Fruit fly (Drosophila melanogaster) whole organism, embryonic: ENCODE measurements around the gene Spase12.
A peak's percentile ranks its signal among the peaks of the same experiment; 100 is the strongest.

Experiments
- ATbp ChIP-seq: fragments of 200-800 bp; sonication (Bioruptor generic); optimal IDR thresholded peaks from 2 replicates; lab custom pipeline; 2017; ENCODE audit warnings: missing biosample characterization, mild to moderate bottlenecking, missing genetic modification characterization, missing genetic modification reagents
- Ada2b ChIP-seq: fragments of 200-800 bp; sonication (Bioruptor generic); IDR thresholded peaks from 2 replicates; pipeline ENCODE4 v1.3.6; 2022; ENCODE audit warnings: missing biosample characterization, missing genetic modification characterization
- Aef1 ChIP-seq: fragments of 200-800 bp; sonication (Bioruptor generic); IDR thresholded peaks from 3 replicates; pipeline ENCODE4 v1.3.6; 2022; ENCODE audit warnings: missing biosample characterization, missing genetic modification characterization
- CG10959 ChIP-seq: fragments of 200-800 bp; sonication (Bioruptor generic); IDR thresholded peaks from 2 replicates; pipeline ENCODE4 v1.3.6; 2022; ENCODE audit warnings: missing biosample characterization, missing genetic modification characterization
- CG13123 ChIP-seq: fragments of 200-800 bp; sonication (Bioruptor generic); optimal IDR thresholded peaks from 2 replicates; lab custom pipeline; 2016; ENCODE audit warnings: missing biosample characterization, missing genetic modification characterization
- CG14710 ChIP-seq: fragments of 200-800 bp; sonication (Bioruptor generic); optimal IDR thresholded peaks from 3 replicates; lab custom pipeline; 2019; ENCODE audit warnings: missing biosample characterization, mild to moderate bottlenecking, missing genetic modification characterization, moderate library complexity
- CG1602 ChIP-seq: fragments of 200-800 bp; sonication (Bioruptor generic); optimal IDR thresholded peaks from 3 replicates; lab custom pipeline; 2016; ENCODE audit warnings: missing biosample characterization, missing genetic modification characterization
- CG17912 ChIP-seq: fragments of 200-800 bp; sonication (Bioruptor generic); optimal IDR thresholded peaks from 2 replicates; lab custom pipeline; 2018; ENCODE audit warnings: missing biosample characterization, mild to moderate bottlenecking, missing genetic modification characterization
- CG18764 ChIP-seq: fragments of 200-800 bp; sonication (Bioruptor generic); optimal IDR thresholded peaks from 3 replicates; lab custom pipeline; 2016; ENCODE audit warnings: missing biosample characterization, missing genetic modification characterization
- CG2199 ChIP-seq: fragments of 200-800 bp; sonication (Bioruptor generic); IDR thresholded peaks from 3 replicates; pipeline ENCODE4 v1.3.6; 2022; ENCODE audit warnings: missing biosample characterization, missing genetic modification characterization
- CG32772 ChIP-seq: fragments of 200-800 bp; sonication (Bioruptor generic); IDR thresholded peaks from 2 replicates; pipeline ENCODE4 v1.3.6; 2022; ENCODE audit warnings: missing biosample characterization, missing genetic modification characterization
- CG4360 ChIP-seq: fragments of 200-800 bp; sonication (Bioruptor generic); IDR thresholded peaks from 2 replicates; pipeline ENCODE4 v1.3.6; 2022; ENCODE audit warnings: missing biosample characterization, missing genetic modification characterization
- CG43689 ChIP-seq: fragments of 200-800 bp; sonication (Bioruptor generic); IDR thresholded peaks from 2 replicates; pipeline ENCODE4 v1.3.6; 2022; ENCODE audit warnings: missing biosample characterization, missing genetic modification characterization
- CG5180 ChIP-seq: fragments of 200-800 bp; sonication (Bioruptor generic); optimal IDR thresholded peaks from 3 replicates; lab custom pipeline; 2017; ENCODE audit warnings: missing biosample characterization, missing genetic modification characterization, mild to moderate bottlenecking, moderate library complexity, missing genetic modification reagents
- CG6272 ChIP-seq: fragments of 200-800 bp; sonication (Bioruptor generic); IDR thresholded peaks from 2 replicates; pipeline ENCODE4 v1.3.6; 2022; ENCODE audit warnings: missing biosample characterization, missing genetic modification characterization
- CG7963 ChIP-seq: fragments of 200-800 bp; sonication (Bioruptor generic); IDR thresholded peaks from 3 replicates; pipeline ENCODE4 v1.3.6; 2022; ENCODE audit warnings: missing biosample characterization, missing genetic modification characterization; ENCODE audit not compliant: partially characterized antibody
- CG8388 ChIP-seq: fragments of 200-800 bp; sonication (Bioruptor generic); optimal IDR thresholded peaks from 2 replicates; lab custom pipeline; 2019; ENCODE audit warnings: missing biosample characterization, mild to moderate bottlenecking, missing genetic modification characterization, moderate library complexity
- CG9797 ChIP-seq: fragments of 200-800 bp; sonication (Bioruptor generic); optimal IDR thresholded peaks from 3 replicates; lab custom pipeline; 2018; ENCODE audit warnings: missing biosample characterization, mild to moderate bottlenecking, missing genetic modification characterization
- CG9876 ChIP-seq: fragments of 200-800 bp; sonication (Bioruptor generic); optimal IDR thresholded peaks from 2 replicates; lab custom pipeline; 2016; ENCODE audit warnings: missing biosample characterization, missing genetic modification characterization
- CTCF ChIP-seq: fragments of 200-800 bp; sonication (Bioruptor generic); optimal IDR thresholded peaks from 2 replicates; lab custom pipeline; 2017; ENCODE audit warnings: missing biosample characterization, mild to moderate bottlenecking, missing genetic modification characterization, moderate library complexity
- Dek ChIP-seq: fragments of 200-800 bp; sonication (Bioruptor generic); optimal IDR thresholded peaks from 3 replicates; lab custom pipeline; 2019; ENCODE audit warnings: missing biosample characterization, mild to moderate bottlenecking, missing genetic modification characterization, moderate library complexity
- Doc2 ChIP-seq: fragments of 200-800 bp; sonication (Bioruptor generic); IDR thresholded peaks from 2 replicates; pipeline ENCODE4 v1.3.6; 2022; ENCODE audit warnings: missing biosample characterization, missing genetic modification characterization
- Dp ChIP-seq: fragments of 200-800 bp; sonication (Bioruptor generic); optimal IDR thresholded peaks from 2 replicates; lab custom pipeline; 2018; ENCODE audit warnings: missing biosample characterization, mild to moderate bottlenecking, missing genetic modification characterization, moderate library complexity
- Ets65A ChIP-seq: fragments of 200-800 bp; sonication (Bioruptor generic); peaks from one replicate; lab custom pipeline; 2016; ENCODE audit warnings: missing biosample characterization, missing genetic modification characterization
- HmgZ ChIP-seq: fragments of 200-800 bp; sonication (Bioruptor generic); optimal IDR thresholded peaks from 2 replicates; lab custom pipeline; 2018; ENCODE audit warnings: missing biosample characterization, mild to moderate bottlenecking, missing genetic modification characterization
- Hmx ChIP-seq: fragments of 200-800 bp; sonication (Bioruptor generic); optimal IDR thresholded peaks from 2 replicates; lab custom pipeline; 2016; ENCODE audit warnings: missing biosample characterization, missing genetic modification characterization
- MTF-1 ChIP-seq: fragments of 200-800 bp; sonication (Bioruptor generic); optimal IDR thresholded peaks from 2 replicates; lab custom pipeline; 2018; ENCODE audit warnings: missing biosample characterization, mild to moderate bottlenecking, missing genetic modification characterization, borderline replicate concordance
- Ptx1 ChIP-seq: fragments of 200-800 bp; sonication (Bioruptor generic); IDR thresholded peaks from 2 replicates; pipeline ENCODE4 v1.3.6; 2022; ENCODE audit warnings: missing biosample characterization, missing genetic modification characterization
- Six4 ChIP-seq: fragments of 200-800 bp; sonication (Bioruptor generic); optimal IDR thresholded peaks from 2 replicates; lab custom pipeline; 2016; ENCODE audit warnings: missing biosample characterization, missing genetic modification characterization
- ab ChIP-seq: fragments of 200-800 bp; sonication (Bioruptor generic); optimal IDR thresholded peaks from 2 replicates; lab custom pipeline; 2016; ENCODE audit warnings: missing biosample characterization, missing genetic modification characterization
- ci ChIP-seq: fragments of 200-800 bp; sonication (Bioruptor generic); IDR thresholded peaks from 3 replicates; pipeline ENCODE4 v1.3.6; 2022; ENCODE audit warnings: missing biosample characterization, missing genetic modification characterization
- dpn ChIP-seq, 2 experiments: fragments of 200-800 bp; sonication (Bioruptor generic); optimal IDR thresholded peaks; 3 replicates each; lab custom pipeline; 2016; ENCODE audit warnings: missing biosample characterization in 2 of 2, missing genetic modification characterization in 2 of 2
- esg ChIP-seq: fragments of 200-800 bp; sonication (Bioruptor generic); conservative IDR thresholded peaks from 2 replicates; pipeline ENCODE4 v1.3.6; 2022; ENCODE audit warnings: missing biosample characterization, missing genetic modification characterization
- eve ChIP-seq, 2 experiments: fragments of >200 bp; optimal IDR thresholded peaks; 2 replicates each; lab custom pipeline; 2017; ENCODE audit warnings: missing biosample characterization in 2 of 2, missing genetic modification characterization in 2 of 2
- fu2 ChIP-seq: fragments of 200-800 bp; sonication (Bioruptor generic); optimal IDR thresholded peaks from 2 replicates; lab custom pipeline; 2016; ENCODE audit warnings: missing biosample characterization, missing genetic modification characterization
- gem ChIP-seq: fragments of 200-800 bp; sonication (Bioruptor generic); optimal IDR thresholded peaks from 2 replicates; lab custom pipeline; 2019; ENCODE audit warnings: missing biosample characterization, mild to moderate bottlenecking, missing genetic modification characterization, moderate library complexity
- nau ChIP-seq: fragments of 200-800 bp; sonication (Bioruptor generic); optimal IDR thresholded peaks from 3 replicates; lab custom pipeline; 2017; ENCODE audit warnings: missing biosample characterization, mild to moderate bottlenecking, missing genetic modification characterization, missing genetic modification reagents
- otp ChIP-seq: fragments of 200-800 bp; sonication (Bioruptor generic); IDR thresholded peaks from 3 replicates; pipeline ENCODE4, ENCODE4 v1.3.6; 2022; ENCODE audit warnings: missing biosample characterization, missing genetic modification characterization
- pan ChIP-seq, 4 experiments: fragments of >200 bp in 3 of 4; fragments of 200-800 bp in 1 of 4; sonication (Bioruptor generic) in 1 of 4; optimal IDR thresholded peaks in 3 of 4; IDR thresholded peaks in 1 of 4; 2 replicates each; pipeline versions ENCODE4 v1.3.6 to Lab custom; 2017 to 2022; ENCODE audit warnings: missing biosample characterization in 2 of 4, missing genetic modification characterization in 2 of 4, mixed read lengths in 1 of 4
- prd ChIP-seq, 3 experiments: fragments of >200 bp in 2 of 3; fragments of 200-800 bp in 1 of 3; sonication (Bioruptor generic) in 1 of 3; optimal IDR thresholded peaks in 2 of 3; IDR thresholded peaks in 1 of 3; 2 replicates in 2 of 3; 3 replicates in 1 of 3; pipeline versions ENCODE4 v1.3.6 to Lab custom; 2017 to 2022; ENCODE audit warnings: missing biosample characterization in 1 of 3, missing genetic modification characterization in 1 of 3
- ranshi ChIP-seq: fragments of 200-800 bp; sonication (Bioruptor generic); IDR thresholded peaks from 2 replicates; pipeline ENCODE4 v1.3.6; 2022; ENCODE audit warnings: missing biosample characterization, missing genetic modification characterization
- ro ChIP-seq: fragments of 200-800 bp; sonication (Bioruptor generic); IDR thresholded peaks from 2 replicates; pipeline ENCODE4 v1.3.6; 2022; ENCODE audit warnings: missing biosample characterization, missing genetic modification characterization
- row ChIP-seq: fragments of 200-800 bp; sonication (Bioruptor generic); IDR thresholded peaks from 3 replicates; pipeline ENCODE4 v1.3.6; 2022; ENCODE audit warnings: missing biosample characterization, missing genetic modification characterization
- sens ChIP-seq: fragments of 200-800 bp; sonication (Bioruptor generic); peaks from one replicate; lab custom pipeline; 2016; ENCODE audit warnings: missing biosample characterization, missing genetic modification characterization
- slbo ChIP-seq: fragments of 200-800 bp; sonication (Bioruptor generic); IDR thresholded peaks from 2 replicates; pipeline ENCODE4 v1.3.6; 2022; ENCODE audit warnings: missing biosample characterization, missing genetic modification characterization
- sob ChIP-seq: fragments of 200-800 bp; sonication (Bioruptor generic); IDR thresholded peaks from 2 replicates; pipeline ENCODE4 v1.3.6; 2022; ENCODE audit warnings: missing biosample characterization, missing genetic modification characterization
- twi ChIP-seq: fragments of 200-800 bp; optimal IDR thresholded peaks from 2 replicates; lab custom pipeline; 2019; ENCODE audit warnings: missing biosample characterization, mild to moderate bottlenecking, missing genetic modification characterization, moderate library complexity
- zen2 ChIP-seq: fragments of 200-800 bp; sonication (Bioruptor generic); IDR thresholded peaks from 3 replicates; pipeline ENCODE4 v1.3.6; 2022; ENCODE audit warnings: missing biosample characterization, missing genetic modification characterization; ENCODE audit not compliant: partially characterized antibody
- zfh1 ChIP-seq: fragments of 200-800 bp; sonication (Bioruptor generic); IDR thresholded peaks from 3 replicates; pipeline ENCODE4 v1.3.6; 2022; ENCODE audit warnings: missing biosample characterization, missing genetic modification characterization

Gene Spase12

dm6 chr3R:29461846-29462245, 29.1 kb downstream of the Spase12 start (continued):
- no peak for TF ChIP-seq pan (optimal IDR thresholded peaks at IDR 0.05; lab: Kevin White, UChicago)
- TF ChIP-seq pan (GFP tag; optimal IDR thresholded peaks at IDR 0.05 in 1 of 2, IDR thresholded peaks at IDR 0.05 in 1 of 2), result peak in 1 of 2 experiments; percentile 16
- TF ChIP-seq zen2 (GFP tag; lab: Robert Waterston, UW), result no peak
- TF ChIP-seq ci, result peak; percentile 48; the same call in 1 of the 3 replicates
- TF ChIP-seq esg (GFP tag; lab: Robert Waterston, UW), result peak; percentile 28; the same call in 1 of the 2 replicates
- peak; percentile 15; the same call in 1 of the 3 replicates for TF ChIP-seq CG7963
- no peak for TF ChIP-seq CG18764
- no peak for TF ChIP-seq CG13123 (GFP tag; lab: Kevin White, UChicago)
- no peak for TF ChIP-seq HmgZ (tag; lab: Kevin White, UChicago)
- 0 out of 2 replicates have a peak, but pooled peaks have one; percentile 8 for TF ChIP-seq CG43689
- no peak for TF ChIP-seq fu2
- peak; percentile 7 for TF ChIP-seq Ets65A (GFP tag; lab: Kevin White, UChicago)
- TF ChIP-seq ranshi (GFP tag; lab: Robert Waterston, UW), result 0 out of 2 replicates have a peak, but pooled peaks have one; percentile 32
- TF ChIP-seq otp (GFP tag; lab: Robert Waterston, UW), result 0 out of 3 replicates have a peak, but pooled peaks have one; percentile 36
- 0 out of 3 replicates have a peak, but pooled peaks have one; percentile 19 for TF ChIP-seq zfh1 (GFP tag; lab: Robert Waterston, UW)
- TF ChIP-seq CG1602, result no peak
- no peak for TF ChIP-seq prd (optimal IDR thresholded peaks at IDR 0.05; lab: Kevin White, UChicago)
- TF ChIP-seq prd (GFP tag; IDR thresholded peaks at IDR 0.05; lab: Robert Waterston, UW), result peak; percentile 31; the same call in 1 of the 3 replicates
- peak; percentile 64 for TF ChIP-seq sens (GFP tag; lab: Kevin White, UChicago)
- TF ChIP-seq slbo (GFP tag; lab: Robert Waterston, UW), result peak; percentile 21; the same call in 1 of the 2 replicates
- peak; percentile 43; the same call in 1 of the 2 replicates for TF ChIP-seq CG10959 (GFP tag; lab: Robert Waterston, UW)
- peak; percentile 29; the same call in 1 of the 3 replicates for TF ChIP-seq Aef1 (GFP tag; lab: Robert Waterston, UW)
- TF ChIP-seq CG9876 (GFP tag; lab: Kevin White, UChicago), result no peak
- TF ChIP-seq Ada2b (GFP tag; lab: Robert Waterston, UW), result peak; percentile 52; the same call in 1 of the 2 replicates
- TF ChIP-seq row (GFP tag; lab: Robert Waterston, UW), result peak; percentile 34; the same call in 1 of the 3 replicates

- TF ChIP-seq CG5180 (GFP tag; lab: Kevin White, UChicago) (no peak), CG8388 (peak; percentile 16), Ptx1 (GFP tag; lab: Robert Waterston, UW) (0 out of 2 replicates have a peak, but pooled peaks have one; percentile 30), sob (peak; percentile 27; the same call in 1 of the 2 replicates), CG2199 (GFP tag; lab: Robert Waterston, UW) (no peak), CG6272 (GFP tag; lab: Robert Waterston, UW) (0 out of 2 replicates have a peak, but pooled peaks have one; percentile 19), CG32772 (GFP tag; lab: Robert Waterston, UW) (0 out of 2 replicates have a peak, but pooled peaks have one; percentile 14), eve (GFP tag; optimal IDR thresholded peaks at IDR 0.05; lab: Kevin White, UChicago) (no peak), Dp (no peak), CG14710 (tag; lab: Kevin White, UChicago) (no peak), Six4 (GFP tag; lab: Kevin White, UChicago) (no peak), ATbp (no peak), ab (no peak), Hmx (no peak), Dek (tag; lab: Kevin White, UChicago) (no peak), dpn (GFP tag; optimal IDR thresholded peaks at IDR 0.05; lab: Kevin White, UChicago) (no peak), nau (GFP tag; lab: Kevin White, UChicago) (no peak), ro (GFP tag; lab: Robert Waterston, UW) (no peak), CG17912 (GFP tag; lab: Kevin White, UChicago) (no peak), CG4360 (GFP tag; lab: Robert Waterston, UW) (no peak), Doc2 (GFP tag; lab: Robert Waterston, UW) (no peak), gem (tag; lab: Kevin White, UChicago) (no peak), CG18764 (no peak), MTF-1 (GFP tag; lab: Kevin White, UChicago) (no peak), prd (optimal IDR thresholded peaks at IDR 0.05; lab: Kevin White, UChicago) (no peak), prd (GFP tag; IDR thresholded peaks at IDR 0.05; lab: Robert Waterston, UW) (0 out of 3 replicates have a peak, but pooled peaks have one; percentile 22), twi (peak; percentile 94), slbo (GFP tag; lab: Robert Waterston, UW) (peak; percentile 29; the same call in 1 of the 2 replicates), CG9797 (GFP tag; lab: Kevin White, UChicago) (no peak), CTCF (GFP tag; lab: Kevin White, UChicago) (no peak)
Measured at dm6 chr3R:29461069-29461468, 29.9 kb downstream of the Spase12 start.
